Worm (Caenorhabditis elegans) whole organism, L1 larva: Measurements from ENCODE around the gene R03A10.5.

ENCODE experiments used
- alr-1 ChIP-seq: fragments of 200-800 bp; sonication (Bioruptor generic); optimal IDR thresholded peaks from 2 replicates; lab custom pipeline; 2018; ENCODE audit warnings: borderline replicate concordance, mild to moderate bottlenecking, missing genetic modification characterization, missing compliant biosample characterization
- aly-2 ChIP-seq: fragments of 150-350 bp; optimal IDR thresholded peaks from 2 replicates; lab custom pipeline; 2014; ENCODE audit warnings: missing biosample characterization, missing genetic modification characterization
- fkh-8 ChIP-seq: sonication (generic microtip); optimal IDR thresholded peaks from 2 replicates; lab custom pipeline; 2016; ENCODE audit warnings: mild to moderate bottlenecking, missing genetic modification characterization, missing compliant biosample characterization
- hpl-2 ChIP-seq: fragments of 150-350 bp; optimal IDR thresholded peaks from 2 replicates; lab custom pipeline; 2014; ENCODE audit warnings: missing biosample characterization, missing genetic modification reagents, missing genetic modification characterization
- lin-13 ChIP-seq: fragments of 150-350 bp; optimal IDR thresholded peaks from 2 replicates; lab custom pipeline; 2014; ENCODE audit warnings: missing biosample characterization, missing genetic modification reagents, missing genetic modification characterization
- mab-9 ChIP-seq: fragments of 200-800 bp; sonication (Bioruptor generic); IDR thresholded peaks from 2 replicates; pipeline ENCODE4 v1.3.6; 2022; ENCODE audit warnings: missing genetic modification reagents, missing genetic modification characterization, missing compliant biosample characterization
- mdl-1 ChIP-seq, 2 experiments: fragments of 150-350 bp; optimal IDR thresholded peaks; 2 replicates each; lab custom pipeline; 2014 to 2017; ENCODE audit warnings: missing biosample characterization in 2 of 2, missing genetic modification characterization in 2 of 2, inconsistent platforms in 1 of 2
- nhr-11 ChIP-seq: fragments of 150-350 bp; optimal IDR thresholded peaks from 2 replicates; lab custom pipeline; 2014; ENCODE audit warnings: missing biosample characterization, missing genetic modification characterization
- nhr-20 ChIP-seq: sonication (generic microtip); optimal IDR thresholded peaks from 2 replicates; lab custom pipeline; 2016; ENCODE audit warnings: mild to moderate bottlenecking, missing genetic modification characterization, missing compliant biosample characterization
- nhr-85 ChIP-seq: sonication (generic microtip); peaks from one replicate; lab custom pipeline; 2016; ENCODE audit warnings: missing genetic modification characterization, inconsistent platforms, missing compliant biosample characterization
- unc-62 ChIP-seq: fragments of 150-350 bp; optimal IDR thresholded peaks from 2 replicates; lab custom pipeline; 2014; ENCODE audit warnings: missing biosample characterization, missing genetic modification reagents, missing genetic modification characterization

DNA sequence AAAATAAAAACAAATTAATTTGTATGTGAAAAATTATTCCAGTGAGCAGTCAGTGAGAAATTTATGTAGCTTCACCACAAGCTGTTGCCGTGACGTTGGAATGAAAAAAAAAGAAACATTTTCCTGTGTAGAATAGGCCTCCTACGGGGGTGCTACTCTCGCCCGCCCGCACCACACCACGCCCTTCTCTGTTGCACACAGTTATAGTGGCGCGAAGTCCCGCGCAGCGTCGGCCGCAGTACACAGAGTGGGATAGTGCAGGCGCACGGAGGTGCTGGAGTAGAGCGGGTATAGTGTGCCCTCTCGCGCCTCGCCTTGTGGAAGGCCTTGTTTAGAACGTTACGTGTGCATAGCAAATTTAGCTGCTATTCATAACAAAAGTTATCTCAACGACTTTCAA is 7.8 kb upstream of the R03A10.5 start:
- TF ChIP-seq nhr-11 (tag; lab: Kevin White, UChicago) (no peak), mab-9 (GFP tag; lab: Robert Waterston, UW) (no peak), unc-62 (GFP tag; lab: Kevin White, UChicago) (no peak), aly-2 (tag; lab: Kevin White, UChicago) (no peak), fkh-8 (tag; lab: Kevin White, UChicago) (no peak), alr-1 (tag; lab: Kevin White, UChicago) (no peak), nhr-20 (tag; lab: Kevin White, UChicago) (no peak), hpl-2 (GFP tag; lab: Kevin White, UChicago) (no peak), lin-13 (GFP tag; lab: Kevin White, UChicago) (no peak), nhr-85 (tag; lab: Kevin White, UChicago) (no peak), mdl-1 (tag; optimal IDR thresholded peaks at IDR 0.05; lab: Kevin White, UChicago) (no peak)
